Worm (Caenorhabditis elegans) whole organism, L4 larva: ENCODE measurements around the gene F54B11.7.

Experiments used
- D1046.2 ChIP-seq: fragments of 200-800 bp; sonication (Bioruptor generic); IDR thresholded peaks from 2 replicates; pipeline ENCODE4 v1.3.6; 2022; ENCODE audit warnings: missing genetic modification characterization, missing compliant biosample characterization
- Y75B8A.6 ChIP-seq: fragments of 200-800 bp; sonication (Bioruptor generic); IDR thresholded peaks from 2 replicates; pipeline ENCODE4 v1.3.6; 2022; ENCODE audit warnings: missing genetic modification reagents, missing genetic modification characterization, missing compliant biosample characterization
- ZK337.2 ChIP-seq: fragments of 200-800 bp; sonication (Bioruptor generic); IDR thresholded peaks from 2 replicates; pipeline ENCODE4 v1.3.6; 2022; ENCODE audit warnings: missing genetic modification reagents, missing genetic modification characterization, missing compliant biosample characterization
- arid-1 ChIP-seq: fragments of 200-800 bp; sonication (Bioruptor generic); conservative IDR thresholded peaks from 2 replicates; pipeline ENCODE4 v1.3.6; 2022; ENCODE audit warnings: missing genetic modification reagents, missing genetic modification characterization, missing compliant biosample characterization
- attf-4 ChIP-seq: sonication (generic microtip); optimal IDR thresholded peaks from 3 replicates; lab custom pipeline; 2017; ENCODE audit warnings: missing biosample characterization, missing genetic modification characterization
- ces-1 ChIP-seq: fragments of 150-350 bp; sonication (generic microtip); optimal IDR thresholded peaks from 4 replicates; lab custom pipeline; 2014; ENCODE audit warnings: missing biosample characterization, missing genetic modification reagents, missing genetic modification characterization
- daf-16 ChIP-seq, 3 experiments: sonication (generic microtip); optimal IDR thresholded peaks; 2 replicates each; lab custom pipeline; 2016 to 2017; ENCODE audit warnings: missing genetic modification characterization in 3 of 3, missing genetic modification reagents in 3 of 3, mild to moderate bottlenecking in 2 of 3, missing compliant biosample characterization in 2 of 3, missing biosample characterization in 1 of 3, moderate library complexity in 1 of 3
- daf-19 ChIP-seq: fragments of 200-800 bp; sonication (Bioruptor generic); conservative IDR thresholded peaks from 2 replicates; pipeline ENCODE4 v1.3.6; 2022; ENCODE audit warnings: missing genetic modification characterization, missing compliant biosample characterization
- dmd-6 ChIP-seq: fragments of 200-800 bp; sonication (Bioruptor generic); IDR thresholded peaks from 2 replicates; pipeline ENCODE4 v1.3.6; 2022; ENCODE audit warnings: missing genetic modification reagents, missing genetic modification characterization, missing compliant biosample characterization
- dve-1 ChIP-seq: sonication (generic microtip); optimal IDR thresholded peaks from 2 replicates; lab custom pipeline; 2017; ENCODE audit warnings: antibody characterized with exemption, mild to moderate bottlenecking, missing genetic modification characterization, missing compliant biosample characterization; ENCODE audit not compliant: insufficient read depth
- egl-43 ChIP-seq: fragments of 200-800 bp; sonication (Bioruptor generic); IDR thresholded peaks from 2 replicates; pipeline ENCODE4 v1.3.6; 2022; ENCODE audit warnings: missing genetic modification reagents, missing genetic modification characterization, missing compliant biosample characterization
- hif-1 ChIP-seq, 2 experiments: sonication (generic microtip); optimal IDR thresholded peaks; 2 replicates each; lab custom pipeline; 2016 to 2017; ENCODE audit warnings: missing compliant biosample characterization in 2 of 2, missing genetic modification characterization in 2 of 2, missing genetic modification reagents in 2 of 2, missing genotype in 2 of 2, mild to moderate bottlenecking in 1 of 2
- hlh-30 ChIP-seq: sonication (generic microtip); optimal IDR thresholded peaks from 2 replicates; lab custom pipeline; 2017; ENCODE audit warnings: antibody characterized with exemption, mild to moderate bottlenecking, missing genetic modification characterization, missing compliant biosample characterization; ENCODE audit not compliant: insufficient read depth
- lin-13 ChIP-seq: fragments of 150-350 bp; optimal IDR thresholded peaks from 2 replicates; lab custom pipeline; 2014; ENCODE audit warnings: missing biosample characterization, missing genetic modification reagents, missing genetic modification characterization
- lin-29 ChIP-seq: fragments of 200-800 bp; sonication (Bioruptor generic); IDR thresholded peaks from 2 replicates; pipeline ENCODE4 v1.3.6; 2022; ENCODE audit warnings: missing genetic modification reagents, missing genetic modification characterization, missing compliant biosample characterization
- madf-5 ChIP-seq, 2 experiments: fragments of 200-800 bp; sonication (Bioruptor generic); IDR thresholded peaks; 2 replicates each; pipeline ENCODE4 v1.3.6; 2022; ENCODE audit warnings: missing compliant biosample characterization in 2 of 2, missing genetic modification characterization in 2 of 2
- mdt-29 ChIP-seq: fragments of 200-800 bp; sonication (Bioruptor generic); IDR thresholded peaks from 2 replicates; pipeline ENCODE4 v1.3.6; 2022; ENCODE audit warnings: missing genetic modification reagents, missing genetic modification characterization, missing compliant biosample characterization
- mep-1 ChIP-seq: fragments of 150-350 bp; sonication (generic microtip); optimal IDR thresholded peaks from 3 replicates; lab custom pipeline; 2014; ENCODE audit warnings: missing biosample characterization, missing genetic modification characterization
- nhr-10 ChIP-seq: fragments of 150-350 bp; optimal IDR thresholded peaks from 2 replicates; lab custom pipeline; 2014; ENCODE audit warnings: missing biosample characterization, missing genetic modification characterization
- nhr-25 ChIP-seq: sonication (generic microtip); optimal IDR thresholded peaks from 2 replicates; lab custom pipeline; 2017; ENCODE audit warnings: missing genetic modification characterization, mild to moderate bottlenecking, missing compliant biosample characterization, antibody characterized with exemption, moderate library complexity, borderline replicate concordance; ENCODE audit not compliant: insufficient read depth
- nhr-42 ChIP-seq: fragments of 200-800 bp; sonication (Bioruptor generic); IDR thresholded peaks from 2 replicates; pipeline ENCODE4 v1.3.6; 2022; ENCODE audit warnings: missing genetic modification characterization, missing compliant biosample characterization
- nhr-6 ChIP-seq: fragments of 150-350 bp; optimal IDR thresholded peaks from 2 replicates; lab custom pipeline; 2014; ENCODE audit warnings: missing biosample characterization, missing genetic modification characterization
- rbr-2 ChIP-seq: sonication (generic microtip); optimal IDR thresholded peaks from 2 replicates; lab custom pipeline; 2016; ENCODE audit warnings: missing genotype, missing genetic modification characterization, missing compliant biosample characterization
- saeg-2 ChIP-seq: fragments of 200-800 bp; sonication (Bioruptor generic); IDR thresholded peaks from 2 replicates; pipeline ENCODE4 v1.3.6; 2022; ENCODE audit warnings: missing genetic modification reagents, missing genetic modification characterization, missing compliant biosample characterization
- set-16 ChIP-seq: fragments of 200-800 bp; sonication (Bioruptor generic); IDR thresholded peaks from 2 replicates; pipeline ENCODE4 v1.3.6; 2022; ENCODE audit warnings: missing genetic modification reagents, missing genetic modification characterization, missing compliant biosample characterization
- spr-3 ChIP-seq: fragments of 200-800 bp; sonication (Bioruptor generic); optimal IDR thresholded peaks from 2 replicates; lab custom pipeline; 2018; ENCODE audit warnings: mild to moderate bottlenecking, missing genetic modification characterization, missing compliant biosample characterization
- tag-97 ChIP-seq: fragments of 200-800 bp; sonication (Bioruptor generic); IDR thresholded peaks from 2 replicates; pipeline ENCODE4 v1.3.6; 2022; ENCODE audit warnings: missing genetic modification characterization, missing compliant biosample characterization
- unc-62 ChIP-seq, 3 experiments: fragments of 150-350 bp in 1 of 3; sonication (generic microtip); optimal IDR thresholded peaks in 2 of 3; peaks in 1 of 3; 1 replicate in 1 of 3; 2 replicates in 2 of 3; lab custom pipeline; 2014 to 2017; ENCODE audit warnings: missing biosample characterization in 3 of 3, missing genetic modification characterization in 3 of 3, missing genetic modification reagents in 3 of 3, missing genotype in 1 of 3
- zfp-2 ChIP-seq: sonication (generic microtip); optimal IDR thresholded peaks from 2 replicates; lab custom pipeline; 2016; ENCODE audit warnings: mild to moderate bottlenecking, missing genetic modification characterization, missing compliant biosample characterization
- ztf-7 ChIP-seq: fragments of 150-350 bp; optimal IDR thresholded peaks from 2 replicates; lab custom pipeline; 2014; ENCODE audit warnings: missing biosample characterization, missing genetic modification characterization

F54B11.7 gene

ce11 chrX:13639577-13639976 is 39.3 kb downstream of the F54B11.7 start, which contains the start of gene twk-20:
TSS of gene twk-20 (plus strand) at chrX:13639877.
- peak; percentile 40 for TF ChIP-seq ces-1 (GFP tag; lab: Kevin White, UChicago)
- no peak for TF ChIP-seq dmd-6 (GFP tag; lab: Robert Waterston, UW)
- TF ChIP-seq, all 104 proteins: peak for 1

ce11 chrX:13644884-13645283 is 44.6 kb downstream of the F54B11.7 start:
- TF ChIP-seq daf-19 (GFP tag; lab: Robert Waterston, UW) = no peak
- TF ChIP-seq lin-29 = no peak
- no peak for TF ChIP-seq nhr-25 (tag; lab: Kevin White, UChicago)

- peak in 1 of 2 experiments; percentile 37 for TF ChIP-seq unc-62 (GFP tag; optimal IDR thresholded peaks at IDR 0.05 in 1 of 2; lab: Kevin White, UChicago)
- TF ChIP-seq unc-62 (tag; optimal IDR thresholded peaks at IDR 0.05; lab: Kevin White, UChicago) = no peak
- TF ChIP-seq lin-13 = no peak
- TF ChIP-seq, all 104 proteins: peak for 1
These were observed 46.6 kb downstream of the F54B11.7 start, which contains the start of gene acr-9 for ce11 chrX:13646798-13647197. TSS of gene acr-9 (minus strand) at chrX:13646898.

ce11 chrX:13647305-13647704 is 47.1 kb downstream of the F54B11.7 start, which contains the start of gene C40C9.3:
TSS of gene C40C9.3 (plus strand) at chrX:13647605.
- TF ChIP-seq Y75B8A.6 (GFP tag; lab: Robert Waterston, UW) (no peak), saeg-2 (GFP tag; lab: Robert Waterston, UW) (no peak), ztf-7 (no peak), hif-1 (tag; optimal IDR thresholded peaks at IDR 0.05; lab: Kevin White, UChicago) (no peak), nhr-6 (tag; lab: Kevin White, UChicago) (no peak), lin-13 (no peak), mep-1 (tag; lab: Kevin White, UChicago) (no peak), tag-97 (GFP tag; lab: Robert Waterston, UW) (no peak), ZK337.2 (GFP tag; lab: Robert Waterston, UW) (no peak), nhr-42 (GFP tag; lab: Robert Waterston, UW) (no peak), nhr-10 (tag; lab: Kevin White, UChicago) (no peak), arid-1 (GFP tag; lab: Robert Waterston, UW) (no peak), hlh-30 (no peak), zfp-2 (no peak), spr-3 (no peak), nhr-25 (tag; lab: Kevin White, UChicago) (no peak)

- no peak for TF ChIP-seq egl-43 (GFP tag; lab: Robert Waterston, UW)
- TF ChIP-seq madf-5 (GFP tag; IDR thresholded peaks at IDR 0.05; lab: Robert Waterston, UW) = no peak
- no peak for TF ChIP-seq rbr-2 (tag; lab: Kevin White, UChicago)
- TF ChIP-seq mdt-29 = no peak
- TF ChIP-seq set-16 = no peak
- TF ChIP-seq daf-16 (GFP tag; optimal IDR thresholded peaks at IDR 0.05; lab: Kevin White, UChicago) = no peak
- no peak for TF ChIP-seq daf-16 (tag; optimal IDR thresholded peaks at IDR 0.05; lab: Kevin White, UChicago)
- TF ChIP-seq attf-4 (tag; lab: Kevin White, UChicago) = no peak
- no peak for TF ChIP-seq dve-1 (tag; lab: Kevin White, UChicago)
- TF ChIP-seq D1046.2 (GFP tag; lab: Robert Waterston, UW) = no peak
- no peak for TF ChIP-seq unc-62 (GFP tag; optimal IDR thresholded peaks at IDR 0.05 in 1 of 2; lab: Kevin White, UChicago)
- no peak for TF ChIP-seq unc-62 (tag; optimal IDR thresholded peaks at IDR 0.05; lab: Kevin White, UChicago)
- no peak for TF ChIP-seq saeg-2 (GFP tag; lab: Robert Waterston, UW)
These were observed 50.6 kb downstream of the F54B11.7 start, which contains the start of gene C40C9.4 for ce11 chrX:13650799-13651198. TSS of gene C40C9.4 (plus strand) at chrX:13651099.
